Worm (Caenorhabditis elegans) whole organism, L4 larva: ENCODE results near the gene R05D3.8.

Experiments
- D1046.2 ChIP-seq: fragments of 200-800 bp; sonication (Bioruptor generic); IDR thresholded peaks from 2 replicates; pipeline ENCODE4 v1.3.6; 2022; ENCODE audit warnings: missing genetic modification characterization, missing compliant biosample characterization
- F10B5.3 ChIP-seq: sonication (generic microtip); optimal IDR thresholded peaks from 2 replicates; lab custom pipeline; 2016; ENCODE audit warnings: mild to moderate bottlenecking, missing genetic modification characterization, missing compliant biosample characterization
- F26F4.8 ChIP-seq: fragments of 200-800 bp; sonication (Bioruptor generic); conservative IDR thresholded peaks from 2 replicates; pipeline ENCODE4 v1.3.6; 2022; ENCODE audit warnings: missing genetic modification characterization, missing compliant biosample characterization
- F37D6.2 ChIP-seq: sonication (generic microtip); optimal IDR thresholded peaks from 2 replicates; lab custom pipeline; 2016; ENCODE audit warnings: mild to moderate bottlenecking, missing genetic modification characterization, missing compliant biosample characterization
- F44E2.7 ChIP-seq: fragments of 200-800 bp; sonication (Bioruptor generic); IDR thresholded peaks from 2 replicates; pipeline ENCODE4 v2.1.2; 2022; ENCODE audit warnings: missing genetic modification characterization, missing compliant biosample characterization
- T20F7.1 ChIP-seq: fragments of 200-800 bp; sonication (Bioruptor generic); optimal IDR thresholded peaks from 2 replicates; lab custom pipeline; 2018; ENCODE audit warnings: mild to moderate bottlenecking, missing genetic modification characterization, missing compliant biosample characterization
- Y105C5A.15 ChIP-seq: fragments of 200-800 bp; sonication (Bioruptor generic); IDR thresholded peaks from 2 replicates; pipeline ENCODE4 v1.3.6; 2022; ENCODE audit warnings: missing genetic modification characterization, missing compliant biosample characterization
- Y5F2A.4 ChIP-seq: fragments of 200-800 bp; sonication (Bioruptor generic); optimal IDR thresholded peaks from 2 replicates; lab custom pipeline; 2018; ENCODE audit warnings: mild to moderate bottlenecking, missing genetic modification characterization, missing compliant biosample characterization
- Y75B8A.6 ChIP-seq: fragments of 200-800 bp; sonication (Bioruptor generic); IDR thresholded peaks from 2 replicates; pipeline ENCODE4 v1.3.6; 2022; ENCODE audit warnings: missing genetic modification reagents, missing genetic modification characterization, missing compliant biosample characterization
- ZK546.5 ChIP-seq, 2 experiments: sonication (generic microtip); optimal IDR thresholded peaks; 2 replicates each; lab custom pipeline; 2017; ENCODE audit warnings: missing biosample characterization in 2 of 2, missing genetic modification characterization in 2 of 2
- aha-1 ChIP-seq: fragments of 150-350 bp; peaks from one replicate; lab custom pipeline; 2014; ENCODE audit warnings: missing biosample characterization, missing genetic modification characterization
- attf-4 ChIP-seq: sonication (generic microtip); optimal IDR thresholded peaks from 3 replicates; lab custom pipeline; 2017; ENCODE audit warnings: missing biosample characterization, missing genetic modification characterization
- ceh-32 ChIP-seq: sonication (generic microtip); optimal IDR thresholded peaks from 2 replicates; lab custom pipeline; 2016; ENCODE audit warnings: mild to moderate bottlenecking, missing genetic modification characterization, missing compliant biosample characterization; ENCODE audit not compliant: poor library complexity
- ceh-62 ChIP-seq: sonication (generic microtip); optimal IDR thresholded peaks from 2 replicates; lab custom pipeline; 2017; ENCODE audit warnings: missing biosample characterization, missing genetic modification characterization
- ceh-82 ChIP-seq: sonication (generic microtip); optimal IDR thresholded peaks from 2 replicates; lab custom pipeline; 2017; ENCODE audit warnings: missing biosample characterization, missing genetic modification characterization
- cey-2 ChIP-seq: sonication (generic microtip); optimal IDR thresholded peaks from 3 replicates; lab custom pipeline; 2017; ENCODE audit warnings: missing genetic modification characterization, mild to moderate bottlenecking, missing compliant biosample characterization, antibody characterized with exemption, borderline replicate concordance; ENCODE audit not compliant: insufficient read depth
- ctbp-1 ChIP-seq: fragments of 200-800 bp; sonication (Bioruptor generic); IDR thresholded peaks from 2 replicates; pipeline ENCODE4 v1.3.6; 2022; ENCODE audit warnings: missing genetic modification reagents, missing genetic modification characterization, missing compliant biosample characterization
- daf-16 ChIP-seq, 3 experiments: sonication (generic microtip); optimal IDR thresholded peaks; 2 replicates each; lab custom pipeline; 2016 to 2017; ENCODE audit warnings: missing genetic modification characterization in 3 of 3, missing genetic modification reagents in 3 of 3, mild to moderate bottlenecking in 2 of 3, missing compliant biosample characterization in 2 of 3, missing biosample characterization in 1 of 3, moderate library complexity in 1 of 3
- dmd-8 ChIP-seq: fragments of 200-800 bp; sonication (Bioruptor generic); IDR thresholded peaks from 2 replicates; pipeline ENCODE4 v1.3.6; 2022; ENCODE audit warnings: missing genetic modification characterization, missing compliant biosample characterization
- dmd-9 ChIP-seq: fragments of 200-800 bp; sonication (Bioruptor generic); IDR thresholded peaks from 2 replicates; pipeline ENCODE4 v1.3.6; 2022; ENCODE audit warnings: missing genetic modification reagents, missing genetic modification characterization, missing compliant biosample characterization
- dve-1 ChIP-seq: sonication (generic microtip); optimal IDR thresholded peaks from 2 replicates; lab custom pipeline; 2017; ENCODE audit warnings: antibody characterized with exemption, mild to moderate bottlenecking, missing genetic modification characterization, missing compliant biosample characterization; ENCODE audit not compliant: insufficient read depth
- egl-27 ChIP-seq: sonication (generic microtip); optimal IDR thresholded peaks from 3 replicates; lab custom pipeline; 2017; ENCODE audit warnings: missing biosample characterization, missing genetic modification reagents, missing genetic modification characterization
- hlh-11 ChIP-seq: fragments of 200-800 bp; sonication (Bioruptor generic); optimal IDR thresholded peaks from 2 replicates; lab custom pipeline; 2018; ENCODE audit warnings: mild to moderate bottlenecking, missing genetic modification characterization, missing compliant biosample characterization
- jun-1 ChIP-seq: fragments of 150-350 bp; optimal IDR thresholded peaks from 2 replicates; lab custom pipeline; 2014; ENCODE audit warnings: missing biosample characterization, missing genetic modification reagents, missing genetic modification characterization
- lin-13 ChIP-seq: fragments of 150-350 bp; optimal IDR thresholded peaks from 2 replicates; lab custom pipeline; 2014; ENCODE audit warnings: missing biosample characterization, missing genetic modification reagents, missing genetic modification characterization
- lin-15B ChIP-seq: fragments of 150-350 bp; sonication (generic microtip); optimal IDR thresholded peaks from 3 replicates; lab custom pipeline; 2014; ENCODE audit warnings: missing biosample characterization, missing genetic modification characterization
- lin-38 ChIP-seq: fragments of 200-800 bp; sonication (Bioruptor generic); IDR thresholded peaks from 2 replicates; pipeline ENCODE4 v1.3.6; 2022; ENCODE audit warnings: missing genetic modification reagents, missing genetic modification characterization, missing compliant biosample characterization
- lsy-2 ChIP-seq, 2 experiments: fragments of 150-350 bp in 1 of 2; sonication (generic microtip) in 1 of 2; optimal IDR thresholded peaks; 2 replicates each; lab custom pipeline; 2014 to 2017; ENCODE audit warnings: missing biosample characterization in 2 of 2, missing genetic modification characterization in 2 of 2
- mdt-29 ChIP-seq: fragments of 200-800 bp; sonication (Bioruptor generic); IDR thresholded peaks from 2 replicates; pipeline ENCODE4 v1.3.6; 2022; ENCODE audit warnings: missing genetic modification reagents, missing genetic modification characterization, missing compliant biosample characterization
- mxl-2 ChIP-seq: fragments of 200-800 bp; sonication (Bioruptor generic); conservative IDR thresholded peaks from 2 replicates; pipeline ENCODE4 v1.3.6; 2022; ENCODE audit warnings: missing genetic modification reagents, missing genetic modification characterization, missing compliant biosample characterization
- nhr-10 ChIP-seq: fragments of 150-350 bp; optimal IDR thresholded peaks from 2 replicates; lab custom pipeline; 2014; ENCODE audit warnings: missing biosample characterization, missing genetic modification characterization
- nhr-11 ChIP-seq: fragments of 150-350 bp; optimal IDR thresholded peaks from 2 replicates; lab custom pipeline; 2014; ENCODE audit warnings: missing biosample characterization, missing genetic modification characterization
- nhr-237 ChIP-seq: sonication (generic microtip); optimal IDR thresholded peaks from 2 replicates; lab custom pipeline; 2017; ENCODE audit warnings: missing biosample characterization, missing genetic modification characterization
- nhr-25 ChIP-seq: sonication (generic microtip); optimal IDR thresholded peaks from 2 replicates; lab custom pipeline; 2017; ENCODE audit warnings: missing genetic modification characterization, mild to moderate bottlenecking, missing compliant biosample characterization, antibody characterized with exemption, moderate library complexity, borderline replicate concordance; ENCODE audit not compliant: insufficient read depth
- nhr-28 ChIP-seq: fragments of 150-350 bp; optimal IDR thresholded peaks from 2 replicates; lab custom pipeline; 2014; ENCODE audit warnings: missing biosample characterization, missing genetic modification characterization
- nhr-42 ChIP-seq: fragments of 200-800 bp; sonication (Bioruptor generic); IDR thresholded peaks from 2 replicates; pipeline ENCODE4 v1.3.6; 2022; ENCODE audit warnings: missing genetic modification characterization, missing compliant biosample characterization
- nhr-77 ChIP-seq: fragments of 150-350 bp; optimal IDR thresholded peaks from 2 replicates; lab custom pipeline; 2014; ENCODE audit warnings: missing biosample characterization, missing genetic modification characterization
- pha-4 ChIP-seq, 2 experiments: fragments of 150-350 bp in 1 of 2; fragments of 200-800 bp in 1 of 2; sonication (Bioruptor generic) in 1 of 2; IDR thresholded peaks in 1 of 2; optimal IDR thresholded peaks in 1 of 2; 2 replicates each; pipeline versions ENCODE4 v1.3.6 to Lab custom; 2014 to 2022; ENCODE audit warnings: missing genetic modification characterization in 2 of 2, missing genetic modification reagents in 2 of 2, missing biosample characterization in 1 of 2, missing compliant biosample characterization in 1 of 2
- php-3 ChIP-seq: fragments of 200-800 bp; sonication (Bioruptor generic); IDR thresholded peaks from 2 replicates; pipeline ENCODE4 v1.3.6; 2022; ENCODE audit warnings: missing genetic modification reagents, missing genetic modification characterization, missing compliant biosample characterization
- snpc-4 ChIP-seq: fragments of 150-350 bp; optimal IDR thresholded peaks from 2 replicates; lab custom pipeline; 2014; ENCODE audit warnings: missing biosample characterization, missing genetic modification characterization
- unc-130 ChIP-seq: sonication (generic microtip); optimal IDR thresholded peaks from 2 replicates; lab custom pipeline; 2016; ENCODE audit warnings: missing genetic modification reagents, missing genetic modification characterization, missing compliant biosample characterization
- unc-39 ChIP-seq: sonication (generic microtip); optimal IDR thresholded peaks from 2 replicates; lab custom pipeline; 2017; ENCODE audit warnings: missing biosample characterization, missing genetic modification characterization
- unc-62 ChIP-seq, 3 experiments: fragments of 150-350 bp in 1 of 3; sonication (generic microtip); optimal IDR thresholded peaks in 2 of 3; peaks in 1 of 3; 1 replicate in 1 of 3; 2 replicates in 2 of 3; lab custom pipeline; 2014 to 2017; ENCODE audit warnings: missing biosample characterization in 3 of 3, missing genetic modification characterization in 3 of 3, missing genetic modification reagents in 3 of 3, missing genotype in 1 of 3
- vab-7 ChIP-seq: fragments of 200-800 bp; sonication (Bioruptor generic); IDR thresholded peaks from 2 replicates; pipeline ENCODE4 v1.3.6; 2022; ENCODE audit warnings: missing genetic modification reagents, missing genetic modification characterization, missing compliant biosample characterization
- zag-1 ChIP-seq: fragments of 150-350 bp; optimal IDR thresholded peaks from 2 replicates; lab custom pipeline; 2014; ENCODE audit warnings: missing biosample characterization, missing genetic modification characterization
- zfp-3 ChIP-seq: fragments of 200-800 bp; sonication (Bioruptor generic); conservative IDR thresholded peaks from 2 replicates; pipeline ENCODE4 v1.3.6; 2022; ENCODE audit warnings: missing genetic modification reagents, missing genetic modification characterization, missing compliant biosample characterization
- zip-2 ChIP-seq: fragments of 150-350 bp; optimal IDR thresholded peaks from 2 replicates; lab custom pipeline; 2014; ENCODE audit warnings: missing biosample characterization, missing genetic modification characterization
- ztf-7 ChIP-seq: fragments of 150-350 bp; optimal IDR thresholded peaks from 2 replicates; lab custom pipeline; 2014; ENCODE audit warnings: missing biosample characterization, missing genetic modification characterization

The R05D3.8 gene

ce11 chrIII:8320183-8320582 is 37.9 kb downstream of the R05D3.8 start, which contains the start of gene F10E9.10:
Gene F10E9.10, minus strand, starts transcription at chrIII:8320283.
- TF ChIP-seq Y105C5A.15 (GFP tag; lab: Robert Waterston, UW) = no peak
- TF ChIP-seq nhr-10 (tag; lab: Kevin White, UChicago) = no peak
- TF ChIP-seq Y5F2A.4 (GFP tag; lab: Kevin White, UChicago) = no peak
- TF ChIP-seq ceh-82 (tag; lab: Kevin White, UChicago) = no peak
- no peak for TF ChIP-seq nhr-42
- no peak for TF ChIP-seq mdt-29 (GFP tag; lab: Robert Waterston, UW)
- no peak for TF ChIP-seq F44E2.7 (GFP tag; lab: Robert Waterston, UW)
- no peak for TF ChIP-seq zag-1 (tag; lab: Kevin White, UChicago)
- TF ChIP-seq F26F4.8 (GFP tag; lab: Robert Waterston, UW) = no peak
- no peak for TF ChIP-seq lsy-2 (tag; optimal IDR thresholded peaks at IDR 0.05; lab: Kevin White, UChicago)

ce11 chrIII:8319100-8319499 is 39.0 kb downstream of the R05D3.8 start, which contains the start of gene F10E9.11:
Gene F10E9.11, minus strand, starts transcription at chrIII:8319260.
- TF ChIP-seq F37D6.2 (tag; lab: Kevin White, UChicago) = peak; percentile 56
- TF ChIP-seq Y105C5A.15 (GFP tag; lab: Robert Waterston, UW) = no peak
- peak; percentile 22 for TF ChIP-seq lin-13
- no peak for TF ChIP-seq egl-27
- TF ChIP-seq ztf-7 (tag; lab: Kevin White, UChicago) = no peak
- no peak for TF ChIP-seq ctbp-1 (GFP tag; lab: Robert Waterston, UW)
- no peak for TF ChIP-seq nhr-237 (tag; lab: Kevin White, UChicago)
- TF ChIP-seq nhr-25 (tag; lab: Kevin White, UChicago) = peak; percentile 15
- TF ChIP-seq dmd-9 = no peak
- no peak for TF ChIP-seq zfp-3 (GFP tag; lab: Robert Waterston, UW)
- no peak for TF ChIP-seq zip-2 (tag; lab: Kevin White, UChicago)
- no peak for TF ChIP-seq ZK546.5 (tag; optimal IDR thresholded peaks at IDR 0.05; lab: Kevin White, UChicago)
- TF ChIP-seq unc-39 = no peak
- peak; percentile 78 for TF ChIP-seq lin-38 (GFP tag; lab: Robert Waterston, UW)
- TF ChIP-seq T20F7.1 (GFP tag; lab: Kevin White, UChicago) = peak; percentile 36
- TF ChIP-seq daf-16 (GFP tag; optimal IDR thresholded peaks at IDR 0.05; lab: Kevin White, UChicago) = no peak
- no peak for TF ChIP-seq daf-16 (tag; optimal IDR thresholded peaks at IDR 0.05; lab: Kevin White, UChicago)
- no peak for TF ChIP-seq attf-4 (tag; lab: Kevin White, UChicago)
- TF ChIP-seq pha-4 (GFP tag; IDR thresholded peaks at IDR 0.05; lab: Robert Waterston, UW) = no peak
- peak; percentile 18 for TF ChIP-seq pha-4 (tag; optimal IDR thresholded peaks at IDR 0.05; lab: Kevin White, UChicago)
- TF ChIP-seq unc-62 (GFP tag; optimal IDR thresholded peaks at IDR 0.05 in 1 of 2; lab: Kevin White, UChicago) = peak in 1 of 2 experiments; percentile 17
- no peak for TF ChIP-seq unc-62 (tag; optimal IDR thresholded peaks at IDR 0.05; lab: Kevin White, UChicago)
- no peak for TF ChIP-seq Y75B8A.6 (GFP tag; lab: Robert Waterston, UW)
- no peak for TF ChIP-seq cey-2 (tag; lab: Kevin White, UChicago)
- TF ChIP-seq ceh-32 = no peak
- no peak for TF ChIP-seq snpc-4
- no peak for TF ChIP-seq Y5F2A.4 (GFP tag; lab: Kevin White, UChicago)
- TF ChIP-seq nhr-11 (tag; lab: Kevin White, UChicago) = peak; percentile 18
- peak; percentile 96 for TF ChIP-seq unc-130 (GFP tag; lab: Kevin White, UChicago)
- peak; percentile 4 for TF ChIP-seq nhr-28 (tag; lab: Kevin White, UChicago)
- no peak for TF ChIP-seq hlh-11
- TF ChIP-seq php-3 (GFP tag; lab: Robert Waterston, UW) = no peak
- TF ChIP-seq vab-7 (GFP tag; lab: Robert Waterston, UW) = peak; percentile 37; the same call in 1 of the 2 replicates
- TF ChIP-seq F44E2.7 (GFP tag; lab: Robert Waterston, UW) = no peak
- TF ChIP-seq lin-15B = no peak
- TF ChIP-seq dve-1 (tag; lab: Kevin White, UChicago) = peak; percentile 72
- no peak for TF ChIP-seq dmd-8
- TF ChIP-seq aha-1 = peak; percentile 87
- no peak for TF ChIP-seq nhr-77 (tag; lab: Kevin White, UChicago)
- no peak; the same call in 1 of the 2 replicates for TF ChIP-seq D1046.2 (GFP tag; lab: Robert Waterston, UW)
- TF ChIP-seq F10B5.3 (tag; lab: Kevin White, UChicago) = no peak
- no peak for TF ChIP-seq jun-1 (tag; lab: Kevin White, UChicago)
- no peak for TF ChIP-seq mxl-2 (GFP tag; lab: Robert Waterston, UW)
- TF ChIP-seq ceh-62 = no peak
